Fruit fly (Drosophila melanogaster): ENCODE results near the gene pzg.

The pzg gene

DNA sequence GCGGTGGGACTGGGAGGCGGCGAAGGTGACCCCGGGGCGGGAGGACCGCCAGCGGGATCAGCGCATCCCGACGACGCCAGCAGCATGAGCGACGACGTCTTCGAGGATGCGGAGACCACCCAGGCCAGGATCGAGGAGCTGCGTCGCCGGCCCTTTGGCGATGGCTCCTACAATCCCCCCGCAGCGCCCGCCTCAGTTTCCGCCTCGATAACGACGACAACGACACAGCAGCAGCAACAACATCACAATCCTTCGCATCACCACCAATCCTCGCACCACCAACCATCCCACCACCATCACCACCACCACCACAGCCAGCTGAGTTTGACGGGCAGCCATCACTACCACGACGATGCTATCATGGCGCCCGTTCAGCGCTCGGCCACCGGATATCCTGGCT is 34.1 kb downstream of the pzg start:
- TF ChIP-seq Hr39 (optimal IDR thresholded peaks at IDR 0.05) (peak; percentile 24), phol (tag; optimal IDR thresholded peaks at IDR 0.05) (no peak), Dref (GFP tag; IDR thresholded peaks at IDR 0.05) (0 out of 2 replicates have a peak, but pooled peaks have one; percentile 8), CG7963 (GFP tag; IDR thresholded peaks at IDR 0.05; ENCODE audit: partially characterized antibody) (no peak), D (optimal IDR thresholded peaks at IDR 0.05) (no peak), D (GFP tag; optimal IDR thresholded peaks at IDR 0.05) (no peak), Sry-β (GFP tag; optimal IDR thresholded peaks at IDR 0.05) (no peak), Ets65A (GFP tag) (peak; percentile 66), Med (GFP tag) (peak; percentile 22), CG8478 (optimal IDR thresholded peaks at IDR 0.05) (peak; percentile 83)

DNA sequence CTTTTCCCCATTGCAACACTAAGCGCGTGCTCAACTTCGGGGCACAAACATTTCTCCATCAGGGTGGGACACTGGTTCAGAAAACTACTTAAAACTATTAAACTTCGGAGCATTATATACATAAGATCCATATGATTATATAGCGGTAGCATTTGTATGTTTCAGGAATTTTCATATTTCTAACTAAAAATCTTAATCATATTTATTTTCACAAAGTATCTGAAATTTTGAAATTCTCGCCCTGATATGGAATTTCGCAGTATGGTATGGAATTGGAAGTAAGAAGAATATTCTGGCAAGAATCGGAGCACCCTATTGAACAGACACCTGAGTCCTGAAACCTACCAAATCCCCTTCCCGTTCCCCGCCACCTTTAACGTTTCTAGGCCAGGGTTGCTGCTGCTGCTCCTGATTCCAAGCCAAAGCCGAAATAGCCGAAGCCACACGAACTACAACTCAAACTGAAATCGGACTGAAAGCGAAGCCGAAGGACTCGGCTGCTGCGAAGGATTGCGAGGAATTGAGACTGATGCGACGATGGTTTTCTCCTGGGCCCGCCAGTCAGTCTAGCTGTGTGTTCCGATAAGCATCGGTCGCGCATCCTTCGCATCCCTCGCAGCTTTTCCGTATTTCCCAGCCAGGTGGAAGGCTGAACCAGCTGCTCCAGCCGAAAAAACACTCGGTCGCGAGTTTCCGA is 36.1 kb downstream of the pzg start:
- no peak for TF ChIP-seq CG8388 (GFP tag; optimal IDR thresholded peaks at IDR 0.05)
- TF ChIP-seq D (optimal IDR thresholded peaks at IDR 0.05): no peak
- no peak for TF ChIP-seq D (GFP tag; optimal IDR thresholded peaks at IDR 0.05)
- no peak for TF ChIP-seq CG7271 (tag; optimal IDR thresholded peaks at IDR 0.05)
- TF ChIP-seq fd102C (GFP tag; optimal IDR thresholded peaks at IDR 0.05): no peak
- TF ChIP-seq Tbp (GFP tag; optimal IDR thresholded peaks at IDR 0.05): no peak
- no peak for TF ChIP-seq CG5245 (GFP tag; optimal IDR thresholded peaks at IDR 0.05)
- peak; percentile 78 for TF ChIP-seq Hand (GFP tag; optimal IDR thresholded peaks at IDR 0.05)
- TF ChIP-seq ems (GFP tag; optimal IDR thresholded peaks at IDR 0.05): no peak
- no peak for TF ChIP-seq shn (GFP tag; optimal IDR thresholded peaks at IDR 0.05)
- no peak for TF ChIP-seq CG6175 (GFP tag; IDR thresholded peaks at IDR 0.05)
- TF ChIP-seq pho (GFP tag; optimal IDR thresholded peaks at IDR 0.05): peak; percentile 28
- no peak for TF ChIP-seq CG1529 (GFP tag; optimal IDR thresholded peaks at IDR 0.05)
- peak; percentile 44 for TF ChIP-seq Dek (tag; optimal IDR thresholded peaks at IDR 0.05)
- TF ChIP-seq ato (GFP tag; IDR thresholded peaks at IDR 0.05; ENCODE audit: partially characterized antibody): no peak
- no peak for TF ChIP-seq CG4854 (GFP tag; optimal IDR thresholded peaks at IDR 0.05)
- TF ChIP-seq CG32532 (GFP tag; IDR thresholded peaks at IDR 0.05): no peak
- TF ChIP-seq CG12236 (GFP tag; optimal IDR thresholded peaks at IDR 0.05): no peak
- TF ChIP-seq TFAM (GFP tag; optimal IDR thresholded peaks at IDR 0.05): no peak
- no peak for TF ChIP-seq psq (GFP tag; optimal IDR thresholded peaks at IDR 0.05)
- no peak for TF ChIP-seq Oaz (GFP tag; IDR thresholded peaks at IDR 0.05)
- TF ChIP-seq CG2199 (GFP tag; IDR thresholded peaks at IDR 0.05): no peak
- no peak for TF ChIP-seq dati (GFP tag; IDR thresholded peaks at IDR 0.05)
- TF ChIP-seq CG5953 (GFP tag; IDR thresholded peaks at IDR 0.05): no peak
- TF ChIP-seq lola (GFP tag; optimal IDR thresholded peaks at IDR 0.05): no peak
- TF ChIP-seq CG2120 (GFP tag; optimal IDR thresholded peaks at IDR 0.05): peak; percentile 68
- no peak for TF ChIP-seq cg (GFP tag; optimal IDR thresholded peaks at IDR 0.05)
- TF ChIP-seq CG4707 (GFP tag; optimal IDR thresholded peaks at IDR 0.05): no peak
- TF ChIP-seq sc (optimal IDR thresholded peaks at IDR 0.05): no peak
- TF ChIP-seq sc (GFP tag; optimal IDR thresholded peaks at IDR 0.05): no peak
- TF ChIP-seq CG13296 (GFP tag; optimal IDR thresholded peaks at IDR 0.05): peak; percentile 58
- TF ChIP-seq CG2678 (tag; optimal IDR thresholded peaks at IDR 0.05): peak; percentile 79
- no peak for TF ChIP-seq CG7928 (GFP tag; optimal IDR thresholded peaks at IDR 0.05)
- peak; percentile 37 for TF ChIP-seq Oli (tag; optimal IDR thresholded peaks at IDR 0.05)
- TF ChIP-seq CG9215 (GFP tag; IDR thresholded peaks at IDR 0.05): no peak
- TF ChIP-seq dysf (GFP tag; IDR thresholded peaks at IDR 0.05): no peak
- TF ChIP-seq HmgZ (tag; optimal IDR thresholded peaks at IDR 0.05): no peak
- TF ChIP-seq CG8359 (GFP tag; optimal IDR thresholded peaks at IDR 0.05; ENCODE audit: borderline replicate concordance): no peak
- TF ChIP-seq Stat92E (GFP tag; optimal IDR thresholded peaks at IDR 0.05): no peak
- TF ChIP-seq CG16863 (GFP tag; optimal IDR thresholded peaks at IDR 0.05): no peak
- no peak for TF ChIP-seq CG30020 (tag; optimal IDR thresholded peaks at IDR 0.05)
- no peak for TF ChIP-seq CG9437 (GFP tag; optimal IDR thresholded peaks at IDR 0.05)

All from whole organism, embryonic.